Worm (Caenorhabditis elegans): ENCODE data around the gene fndc-1.

DNA sequence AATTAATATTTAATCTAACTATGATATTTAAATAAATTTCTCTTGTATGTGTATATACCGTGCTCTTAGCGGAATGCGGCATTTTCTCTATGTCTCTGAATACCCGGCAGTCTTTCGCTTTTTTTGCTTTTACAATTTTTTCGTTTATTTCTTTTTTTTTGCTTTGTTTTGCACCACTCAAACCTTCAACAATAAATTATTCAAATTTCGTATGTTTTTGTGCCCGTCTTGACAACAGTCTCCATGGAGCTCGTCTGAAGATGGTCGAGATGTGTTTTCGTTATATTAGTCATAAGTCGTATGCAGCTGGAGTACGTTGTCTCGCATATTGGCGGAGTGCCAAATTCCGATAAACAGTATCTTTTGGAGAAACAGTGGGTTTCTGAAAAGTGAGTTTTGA lies 10.7 kb downstream of the fndc-1 start, which contains the start of gene T06D8.2:
- TF ChIP-seq pqm-1 (tag; optimal IDR thresholded peaks at IDR 0.05) (no peak), Y22D7AL.16 (tag; optimal IDR thresholded peaks at IDR 0.05) (no peak), ahr-1 (tag; optimal IDR thresholded peaks at IDR 0.05) (no peak), ceh-45 (GFP tag; IDR thresholded peaks at IDR 0.05) (no peak), fkh-10 (GFP tag; optimal IDR thresholded peaks at IDR 0.05) (no peak), ama-1 (optimal IDR thresholded peaks at IDR 0.05) (no peak), pha-4 (tag; optimal IDR thresholded peaks at IDR 0.05) (no peak), pag-3 (tag; optimal IDR thresholded peaks at IDR 0.05; ENCODE audit: borderline replicate concordance) (no peak), pat-9 (tag; optimal IDR thresholded peaks at IDR 0.05) (no peak), ceh-6 (GFP tag; optimal IDR thresholded peaks at IDR 0.05) (no peak), pax-1 (tag; optimal IDR thresholded peaks at IDR 0.05) (no peak)
